Worm (Caenorhabditis elegans) whole organism, early embryonic: ENCODE data around the gene dao-3.

Experiments
- B0310.2 ChIP-seq: sonication (generic microtip); optimal IDR thresholded peaks from 2 replicates; lab custom pipeline; 2016; ENCODE audit warnings: mild to moderate bottlenecking, missing genetic modification characterization, missing compliant biosample characterization
- F13C5.2 ChIP-seq: sonication (generic microtip); optimal IDR thresholded peaks from 2 replicates; lab custom pipeline; 2017; ENCODE audit warnings: mild to moderate bottlenecking, missing genetic modification characterization, inconsistent platforms, missing compliant biosample characterization
- aly-1 ChIP-seq: sonication (generic microtip); optimal IDR thresholded peaks from 2 replicates; lab custom pipeline; 2016; ENCODE audit warnings: missing genetic modification characterization, missing compliant biosample characterization
- ama-1 ChIP-seq: fragments of 150-350 bp; optimal IDR thresholded peaks from 2 replicates; lab custom pipeline; 2014
- ceh-13 ChIP-seq: fragments of 200-800 bp; sonication (Bioruptor generic); optimal IDR thresholded peaks from 2 replicates; lab custom pipeline; 2018; ENCODE audit warnings: mild to moderate bottlenecking, missing genetic modification characterization, missing compliant biosample characterization
- ceh-36 ChIP-seq: sonication (generic microtip); optimal IDR thresholded peaks from 2 replicates; lab custom pipeline; 2016; ENCODE audit warnings: missing genetic modification characterization, inconsistent platforms, missing compliant biosample characterization
- ets-7 ChIP-seq: sonication (generic microtip); optimal IDR thresholded peaks from 2 replicates; lab custom pipeline; 2016; ENCODE audit warnings: missing genotype, missing genetic modification characterization, missing compliant biosample characterization
- flt-1 ChIP-seq: fragments of 200-800 bp; sonication (Bioruptor generic); IDR thresholded peaks from 2 replicates; pipeline ENCODE4 v1.3.6; 2022; ENCODE audit warnings: missing genetic modification characterization, missing compliant biosample characterization
- hmbx-1 ChIP-seq: sonication (generic microtip); optimal IDR thresholded peaks from 2 replicates; lab custom pipeline; 2016; ENCODE audit warnings: mild to moderate bottlenecking, missing genetic modification characterization, missing compliant biosample characterization
- hmg-4 ChIP-seq: fragments of 200-800 bp; sonication (Bioruptor generic); optimal IDR thresholded peaks from 2 replicates; lab custom pipeline; 2018; ENCODE audit warnings: mild to moderate bottlenecking, missing genetic modification characterization, missing compliant biosample characterization
- hnd-1 ChIP-seq: sonication (generic microtip); optimal IDR thresholded peaks from 2 replicates; lab custom pipeline; 2016; ENCODE audit warnings: missing genetic modification characterization, missing compliant biosample characterization
- pes-1 ChIP-seq: fragments of 200-800 bp; sonication (Bioruptor generic); IDR thresholded peaks from 2 replicates; pipeline ENCODE4 v1.3.6; 2022; ENCODE audit warnings: missing genetic modification reagents, missing genetic modification characterization, missing compliant biosample characterization
- scrt-1 ChIP-seq: fragments of 200-800 bp; sonication (Bioruptor generic); IDR thresholded peaks from 2 replicates; pipeline ENCODE4 v1.3.6; 2022; ENCODE audit warnings: missing genetic modification characterization, missing compliant biosample characterization
- sea-1 ChIP-seq: fragments of 200-800 bp; sonication (Bioruptor generic); conservative IDR thresholded peaks from 2 replicates; pipeline ENCODE4 v1.3.6; 2022; ENCODE audit warnings: missing genetic modification characterization, missing compliant biosample characterization
- tbx-11 ChIP-seq: fragments of 200-800 bp; sonication (Bioruptor generic); IDR thresholded peaks from 2 replicates; pipeline ENCODE4 v1.3.6; 2022; ENCODE audit warnings: missing genetic modification characterization, missing compliant biosample characterization
- tbx-37 ChIP-seq: fragments of 200-800 bp; sonication (Bioruptor generic); conservative IDR thresholded peaks from 2 replicates; pipeline ENCODE4 v1.3.6; 2022; ENCODE audit warnings: missing genetic modification reagents, missing genetic modification characterization, missing compliant biosample characterization
- tra-4 ChIP-seq: sonication (generic microtip); optimal IDR thresholded peaks from 2 replicates; lab custom pipeline; 2017; ENCODE audit warnings: missing genetic modification characterization, missing compliant biosample characterization

Gene dao-3

DNA sequence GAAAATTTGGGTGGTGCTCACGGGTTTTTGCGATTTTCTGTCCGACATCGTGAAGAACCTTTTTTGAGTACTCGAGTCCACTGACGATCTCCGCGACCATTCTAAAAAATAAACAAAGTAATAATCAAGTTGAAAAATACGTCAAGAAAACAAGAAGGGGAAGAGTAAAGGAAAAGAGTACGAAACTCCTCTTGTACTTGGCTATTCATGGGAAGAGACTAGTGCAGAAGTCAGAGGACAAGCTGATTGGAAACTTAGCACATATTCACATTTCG is at the start of gene dao-3:
TSS of gene dao-3 (minus strand) at position 101 of the 275 bp plus-strand sequence.
- no peak for TF ChIP-seq hnd-1 (tag; lab: Kevin White, UChicago)
- no peak for TF ChIP-seq pes-1 (GFP tag; lab: Robert Waterston, UW)
- no peak for TF ChIP-seq tbx-37 (GFP tag; lab: Robert Waterston, UW)
- TF ChIP-seq ets-7 (tag; lab: Kevin White, UChicago), result no peak
- TF ChIP-seq sea-1 (GFP tag; lab: Robert Waterston, UW), result no peak
- TF ChIP-seq ceh-36, result no peak
- no peak for TF ChIP-seq hmbx-1 (tag; lab: Kevin White, UChicago)
- TF ChIP-seq ceh-13, result no peak
- no peak for TF ChIP-seq aly-1 (tag; lab: Kevin White, UChicago)
- TF ChIP-seq tra-4, result no peak
- TF ChIP-seq tbx-11, result no peak
- TF ChIP-seq scrt-1, result no peak
- no peak for TF ChIP-seq flt-1
- no peak for TF ChIP-seq ama-1
- TF ChIP-seq B0310.2 (tag; lab: Kevin White, UChicago), result no peak

DNA sequence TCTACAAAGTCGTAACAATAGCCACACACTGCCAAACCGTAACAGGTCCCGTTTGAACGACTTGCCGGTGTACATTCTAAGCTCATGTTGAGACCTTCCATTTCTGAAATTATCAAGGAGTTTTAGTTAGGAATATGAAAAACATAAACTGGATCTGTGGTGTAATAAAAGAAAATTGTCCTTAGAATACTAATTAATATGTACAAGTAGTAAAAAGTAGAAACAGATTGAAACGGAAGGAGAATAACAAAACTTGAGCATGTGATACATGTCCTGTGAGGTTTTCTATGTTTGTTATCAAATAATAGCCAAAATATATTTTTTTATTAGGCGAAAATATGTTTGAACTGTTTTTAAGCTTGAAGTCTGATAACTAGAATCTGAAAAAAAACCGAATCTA is 43.2 kb upstream of the dao-3 start, which contains the start of gene frpr-1:
TSS of gene frpr-1 (minus strand) at position 101 of the 400 bp plus-strand sequence.
- TF ChIP-seq ama-1 (no peak), hmg-4 (no peak), scrt-1 (no peak), tbx-37 (GFP tag; lab: Robert Waterston, UW) (no peak), flt-1 (no peak), ets-7 (tag; lab: Kevin White, UChicago) (no peak), F13C5.2 (tag; lab: Kevin White, UChicago) (no peak), tra-4 (no peak), ceh-36 (no peak), hmbx-1 (tag; lab: Kevin White, UChicago) (no peak)

DNA sequence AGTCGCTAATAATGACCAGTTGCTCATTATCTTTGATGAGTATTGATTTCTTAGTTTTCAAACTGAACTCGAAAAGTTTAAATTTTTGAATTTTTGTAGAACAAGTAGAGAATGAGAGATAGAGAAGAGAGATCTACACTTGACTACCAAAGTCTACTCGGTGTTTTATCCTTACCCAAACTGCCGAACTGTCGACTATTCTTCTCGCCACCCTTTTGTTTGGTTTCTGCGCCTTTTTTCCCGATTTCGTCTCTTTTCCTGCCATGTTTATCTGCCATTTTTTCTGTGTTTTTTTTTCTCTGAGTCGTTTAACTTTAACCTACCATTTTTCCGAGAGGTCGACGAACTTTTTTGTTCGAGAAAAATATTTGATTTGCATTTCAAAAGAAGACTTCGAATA is 36.8 kb upstream of the dao-3 start, which contains the start of gene C02B8.12:
TSS of gene C02B8.12 (minus strand) at position 175 of the 400 bp plus-strand sequence.
- no peak for TF ChIP-seq sea-1 (GFP tag; lab: Robert Waterston, UW)
- no peak for TF ChIP-seq F13C5.2 (tag; lab: Kevin White, UChicago)
- TF ChIP-seq hmg-4, result no peak
- TF ChIP-seq tbx-37 (GFP tag; lab: Robert Waterston, UW), result no peak
- no peak for TF ChIP-seq tbx-11
- no peak for TF ChIP-seq B0310.2 (tag; lab: Kevin White, UChicago)
- TF ChIP-seq ceh-13, result no peak
- TF ChIP-seq pes-1 (GFP tag; lab: Robert Waterston, UW), result no peak

DNA sequence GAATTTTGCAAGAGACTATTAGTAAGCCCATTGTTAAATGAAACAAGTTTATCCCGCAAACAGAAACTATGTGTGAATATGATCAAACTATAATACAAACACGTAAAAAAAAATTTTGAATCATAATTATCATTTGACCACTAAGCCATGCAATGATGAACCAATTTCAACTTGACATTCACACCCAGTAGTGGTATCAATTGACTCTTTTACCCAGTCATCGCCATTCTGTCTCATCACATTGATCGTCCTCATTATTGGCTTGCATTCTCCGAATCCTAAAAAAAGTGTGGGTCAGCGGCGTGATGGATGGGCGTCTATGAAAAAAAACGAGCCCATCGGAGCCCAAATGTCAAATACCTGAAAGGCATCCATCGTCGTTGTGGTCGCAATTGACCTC is 33.9 kb upstream of the dao-3 start:
- TF ChIP-seq ceh-13 (no peak), ets-7 (tag; lab: Kevin White, UChicago) (no peak), hmbx-1 (tag; lab: Kevin White, UChicago) (no peak), flt-1 (no peak), tbx-37 (GFP tag; lab: Robert Waterston, UW) (no peak), tra-4 (no peak), scrt-1 (no peak), tbx-11 (no peak), hmg-4 (no peak), hnd-1 (tag; lab: Kevin White, UChicago) (no peak), pes-1 (GFP tag; lab: Robert Waterston, UW) (no peak), ceh-36 (no peak), B0310.2 (tag; lab: Kevin White, UChicago) (no peak), F13C5.2 (tag; lab: Kevin White, UChicago) (no peak)

DNA sequence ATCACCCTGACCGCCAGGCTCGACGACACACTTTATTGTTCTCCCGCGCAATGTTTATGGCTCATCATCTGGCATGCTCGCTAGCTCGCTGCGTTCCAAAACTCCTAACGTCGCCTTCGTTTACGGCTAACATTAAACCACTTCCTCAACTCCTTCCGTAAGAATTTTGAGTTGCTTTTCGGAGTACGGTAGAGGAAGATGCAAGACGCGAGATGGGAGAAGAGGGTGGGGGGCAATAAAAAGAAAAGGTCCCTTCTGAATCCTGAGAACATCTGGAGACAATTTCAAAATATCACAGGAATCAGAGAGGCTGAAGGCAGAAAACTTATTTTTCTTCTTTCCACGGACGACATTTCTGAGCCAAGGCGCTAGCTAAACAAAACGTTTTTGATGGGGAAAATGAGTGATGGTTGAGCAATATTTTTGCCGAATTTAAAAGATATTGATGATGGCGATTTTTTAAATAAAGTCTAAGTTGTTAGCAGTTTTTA is 31.5 kb upstream of the dao-3 start:
- no peak for TF ChIP-seq flt-1

DNA sequence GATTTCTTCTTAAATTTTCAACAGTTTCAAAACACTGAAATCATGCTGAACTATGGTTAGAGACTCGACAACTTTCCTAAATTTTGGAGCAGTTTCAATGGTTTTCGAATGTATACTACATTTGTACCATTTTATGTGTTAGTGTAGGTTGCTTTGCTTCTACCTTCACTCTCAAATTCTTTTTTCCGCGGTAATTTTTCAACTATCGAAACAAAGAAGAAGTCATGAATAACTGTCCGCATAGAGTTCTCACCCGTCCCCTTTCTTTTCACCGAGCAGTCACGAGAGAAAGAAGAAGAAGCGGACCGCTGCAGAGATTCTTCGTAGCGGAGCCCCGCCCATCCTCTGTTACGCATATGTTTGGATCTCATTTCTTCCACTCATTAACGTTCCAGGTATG is 29.8 kb upstream of the dao-3 start, which contains the start of gene hlh-8:
TSS of gene hlh-8 (plus strand) at position 301 of the 400 bp plus-strand sequence.
- no peak for TF ChIP-seq tra-4
- no peak for TF ChIP-seq ets-7 (tag; lab: Kevin White, UChicago)
- TF ChIP-seq hnd-1 (tag; lab: Kevin White, UChicago), result no peak
- no peak for TF ChIP-seq aly-1 (tag; lab: Kevin White, UChicago)
- TF ChIP-seq ceh-13, result no peak
- no peak for TF ChIP-seq ceh-36
- TF ChIP-seq hmg-4, result no peak
- no peak for TF ChIP-seq sea-1 (GFP tag; lab: Robert Waterston, UW)
- TF ChIP-seq ama-1, result no peak
- no peak for TF ChIP-seq pes-1 (GFP tag; lab: Robert Waterston, UW)

DNA sequence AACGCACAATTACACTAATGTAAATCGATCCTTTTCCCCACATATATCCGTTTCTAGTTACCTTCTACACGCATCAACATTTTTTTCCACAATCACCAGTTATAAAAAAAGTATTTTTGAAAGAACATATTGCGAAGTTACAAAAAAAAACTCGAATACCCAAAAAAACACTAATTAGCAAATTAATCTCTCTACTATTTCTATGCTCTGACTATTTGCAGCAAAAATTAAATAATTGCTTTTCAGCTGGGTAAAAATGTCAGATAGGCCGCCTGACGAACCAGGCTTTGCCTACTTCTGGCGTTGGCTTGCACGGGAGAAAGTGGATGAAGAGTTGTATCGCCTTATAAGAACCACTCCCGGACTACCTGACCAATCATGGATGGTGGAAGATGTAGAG is 23.8 kb upstream of the dao-3 start, which contains the start of gene K07E3.1:
TSS of gene K07E3.1 (plus strand) at position 247 of the 400 bp plus-strand sequence.
- TF ChIP-seq sea-1 (GFP tag; lab: Robert Waterston, UW) (no peak), hmg-4 (no peak), aly-1 (tag; lab: Kevin White, UChicago) (no peak), hnd-1 (tag; lab: Kevin White, UChicago) (no peak), ama-1 (no peak), ceh-36 (no peak), pes-1 (GFP tag; lab: Robert Waterston, UW) (no peak), ets-7 (tag; lab: Kevin White, UChicago) (no peak), scrt-1 (no peak)

DNA sequence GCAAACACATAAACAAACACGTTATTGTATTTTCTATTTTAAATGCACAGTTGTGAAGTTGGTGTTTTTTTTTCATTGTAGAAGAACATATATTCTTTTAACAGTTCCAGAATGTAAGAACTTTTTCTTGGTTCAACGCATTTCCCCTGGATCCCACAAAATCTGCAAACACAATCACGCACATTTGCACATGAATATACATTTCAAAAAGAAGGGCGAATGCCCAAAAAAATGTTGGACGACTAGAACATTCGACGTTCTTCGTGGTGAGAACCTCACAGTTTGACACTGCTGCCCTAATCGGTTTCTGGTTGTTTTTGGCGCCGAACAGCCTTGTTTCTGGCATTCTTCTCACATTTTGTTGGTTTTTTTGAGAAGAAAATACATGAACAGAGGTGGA is 23.2 kb upstream of the dao-3 start:
- TF ChIP-seq hmg-4 (no peak), B0310.2 (tag; lab: Kevin White, UChicago) (no peak), tbx-11 (no peak), scrt-1 (no peak), ama-1 (no peak), ceh-13 (no peak), aly-1 (tag; lab: Kevin White, UChicago) (no peak), hnd-1 (tag; lab: Kevin White, UChicago) (no peak), tra-4 (no peak), pes-1 (GFP tag; lab: Robert Waterston, UW) (no peak), sea-1 (GFP tag; lab: Robert Waterston, UW) (no peak), ets-7 (tag; lab: Kevin White, UChicago) (no peak)
